Fruit fly (Drosophila melanogaster): ENCODE measurements around the gene CG31560.

DNA sequence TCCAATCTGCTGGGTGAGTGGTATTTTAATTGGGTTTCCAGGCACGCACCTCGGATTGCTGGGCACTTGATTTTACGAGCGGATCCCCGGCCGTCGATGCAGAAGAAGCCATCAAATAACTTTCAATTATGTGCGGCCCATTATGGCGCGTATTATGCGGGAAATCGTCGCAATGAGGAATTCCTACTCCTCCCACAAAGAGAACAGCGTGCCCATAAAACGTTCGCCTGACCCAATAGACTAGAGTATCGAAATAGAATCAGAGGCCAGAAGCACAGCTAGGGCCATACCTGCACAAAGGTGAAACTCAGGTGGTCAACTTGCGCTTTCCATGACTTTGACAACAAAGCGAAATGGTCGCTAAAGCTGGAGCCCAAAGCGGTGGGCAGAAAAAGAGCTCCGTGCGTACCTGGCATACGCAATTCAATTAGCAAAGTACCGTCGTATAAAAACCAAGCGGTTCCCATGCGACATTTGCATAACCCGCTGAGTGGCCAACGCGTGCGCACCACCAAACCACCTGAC, 20.1 kb downstream of the CG31560 start, which contains the start of gene Osi18:
- no peak for TF ChIP-seq ovo (GFP tag; optimal IDR thresholded peaks at IDR 0.05)
- TF ChIP-seq Mnt (GFP tag; optimal IDR thresholded peaks at IDR 0.05) = no peak
- no peak for TF ChIP-seq CG1620 (GFP tag; optimal IDR thresholded peaks at IDR 0.05)
- no peak for TF ChIP-seq CG5204 (GFP tag; optimal IDR thresholded peaks at IDR 0.05)
- no peak for TF ChIP-seq CG14711 (tag; optimal IDR thresholded peaks at IDR 0.05)
- no peak for TF ChIP-seq cic (GFP tag; optimal IDR thresholded peaks at IDR 0.05)
- no peak for TF ChIP-seq cnc (optimal IDR thresholded peaks at IDR 0.05)
- TF ChIP-seq kay (GFP tag; ENCODE audit: borderline replicate concordance) = no peak
- TF ChIP-seq Hr96 (GFP tag; optimal IDR thresholded peaks at IDR 0.05) = no peak
- TF ChIP-seq Crg-1 (GFP tag; optimal IDR thresholded peaks at IDR 0.05) = no peak

All from whole organism, adult.